Fruit fly (Drosophila melanogaster): Measurements from ENCODE around the gene Cbp20.

Cbp20 gene

DNA sequence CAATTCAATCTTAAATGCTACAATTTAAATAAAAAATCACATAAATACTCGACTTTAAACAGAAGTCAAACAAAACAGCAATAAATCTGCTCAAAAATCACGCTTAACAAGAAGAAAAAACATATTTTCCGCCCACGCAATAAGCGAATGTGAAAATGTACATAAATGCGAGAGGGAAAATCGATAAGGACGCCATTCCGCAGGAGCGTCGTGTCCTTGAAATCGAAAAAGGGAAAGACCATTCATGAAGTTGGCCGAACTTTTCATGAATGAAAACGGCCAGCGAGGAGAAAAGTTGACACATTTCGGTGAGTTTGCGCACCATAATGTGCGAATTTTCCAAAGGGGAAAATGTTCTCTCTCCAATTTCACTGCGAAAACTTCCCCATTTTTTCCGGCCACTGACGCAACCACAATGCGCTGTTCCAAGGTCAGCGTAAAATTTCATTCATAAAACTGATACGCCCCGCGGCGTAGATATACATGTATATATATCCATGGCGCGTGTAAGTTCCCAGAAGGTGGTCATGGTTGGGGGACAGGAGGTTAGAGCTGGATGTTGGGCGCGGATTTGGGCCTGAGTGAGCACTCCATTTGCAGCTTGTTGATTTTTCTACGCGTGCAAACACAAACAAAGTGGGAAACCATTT is 4.2 kb upstream of the Cbp20 start:
- TF ChIP-seq CG8478 (optimal IDR thresholded peaks at IDR 0.05) (no peak), CTCF (optimal IDR thresholded peaks at IDR 0.05) (no peak)

DNA sequence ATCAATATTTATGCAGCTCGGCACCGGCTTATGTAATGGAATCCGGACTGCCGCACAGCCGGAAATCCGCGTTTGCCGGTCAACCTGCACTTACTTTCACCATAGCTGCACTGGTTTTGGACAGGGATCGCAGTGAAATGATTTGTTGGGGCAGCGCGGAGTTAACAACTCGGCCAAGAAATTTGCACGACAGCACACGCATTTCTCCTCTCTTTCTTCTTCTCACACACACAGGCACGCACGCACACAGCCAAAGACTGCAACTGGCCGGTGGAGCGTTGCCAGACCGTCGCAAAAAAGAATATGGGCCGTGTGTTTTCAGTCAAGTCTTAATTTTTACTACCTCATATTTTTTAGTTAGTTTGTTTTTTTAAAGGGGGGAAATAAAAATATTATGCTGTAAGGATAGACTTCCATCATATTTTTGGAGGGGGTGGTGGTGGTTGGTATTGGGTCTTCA is 1.8 kb downstream of the Cbp20 start:
- no peak for TF ChIP-seq CG8478 (optimal IDR thresholded peaks at IDR 0.05)

DNA sequence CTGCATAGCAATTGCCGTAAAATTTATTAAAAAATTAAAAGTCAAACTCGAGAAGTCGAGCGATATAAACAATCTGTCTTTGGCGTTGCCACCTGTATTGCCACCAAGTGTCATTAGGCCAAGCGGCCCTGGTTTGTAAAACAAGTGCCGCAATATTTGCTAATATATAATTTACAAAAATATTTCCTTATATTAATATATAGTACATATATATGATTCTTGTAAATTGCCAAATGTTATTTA is 2.6 kb downstream of the Cbp20 start, which contains the start of the genes CG7215 and Prx5:
Gene CG7215 (minus strand): TSS at position 101 of the 243 bp plus-strand sequence.
Gene Prx5 (minus strand): TSS at position 101 of the 243 bp plus-strand sequence.
- TF ChIP-seq CG8478 (optimal IDR thresholded peaks at IDR 0.05) = no peak
- no peak for TF ChIP-seq CTCF (optimal IDR thresholded peaks at IDR 0.05)

DNA sequence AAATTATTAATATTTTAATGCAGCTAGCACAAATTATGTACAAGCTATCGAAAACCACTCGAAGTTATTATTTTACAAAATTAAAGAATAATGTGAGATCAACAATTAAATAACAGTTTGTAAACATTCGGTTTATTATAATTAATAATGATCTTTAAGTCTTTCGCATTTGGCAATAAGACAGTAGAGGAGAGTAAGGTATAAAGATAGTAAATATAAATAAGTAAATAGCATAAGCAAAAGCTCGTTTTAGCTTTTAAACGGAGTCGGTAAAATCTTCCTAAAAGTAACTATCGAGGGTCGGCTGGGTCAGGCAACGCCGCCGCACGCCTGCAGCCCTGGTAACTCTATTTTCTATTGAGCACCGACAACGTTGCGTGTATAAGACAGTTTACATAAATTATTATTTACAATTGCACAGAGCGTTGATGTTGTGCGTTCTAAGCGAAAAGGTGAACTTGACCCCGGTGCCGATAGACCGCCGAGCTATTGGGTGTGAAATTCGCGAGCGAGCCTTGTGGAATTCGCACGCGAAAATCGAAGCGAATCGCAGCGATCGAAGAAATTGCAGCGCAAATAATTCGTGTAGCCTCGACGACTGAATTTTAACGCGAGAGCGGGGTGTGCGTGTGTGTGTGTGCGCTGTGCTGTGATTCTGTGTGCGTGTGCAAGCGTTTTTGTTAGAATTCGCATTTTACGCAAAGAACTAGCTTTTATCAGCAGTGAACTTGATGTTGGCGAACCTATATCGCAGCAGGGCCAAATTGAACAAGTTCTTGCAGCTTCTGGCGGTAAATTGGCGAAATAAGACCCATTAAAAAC is 3.2 kb downstream of the Cbp20 start, which contains the start of gene wrd:
Gene wrd (plus strand): TSS at position 342 of the 822 bp plus-strand sequence.
- TF ChIP-seq CG8478 (optimal IDR thresholded peaks at IDR 0.05) = no peak
- TF ChIP-seq CTCF (optimal IDR thresholded peaks at IDR 0.05) = no peak

dm6 chr3R:18168398-18168797 is 3.9 kb downstream of the Cbp20 start:
- TF ChIP-seq CTCF (optimal IDR thresholded peaks at IDR 0.05) (peak in 1 of 2 experiments; percentile 27), CG8478 (optimal IDR thresholded peaks at IDR 0.05) (no peak)

DNA sequence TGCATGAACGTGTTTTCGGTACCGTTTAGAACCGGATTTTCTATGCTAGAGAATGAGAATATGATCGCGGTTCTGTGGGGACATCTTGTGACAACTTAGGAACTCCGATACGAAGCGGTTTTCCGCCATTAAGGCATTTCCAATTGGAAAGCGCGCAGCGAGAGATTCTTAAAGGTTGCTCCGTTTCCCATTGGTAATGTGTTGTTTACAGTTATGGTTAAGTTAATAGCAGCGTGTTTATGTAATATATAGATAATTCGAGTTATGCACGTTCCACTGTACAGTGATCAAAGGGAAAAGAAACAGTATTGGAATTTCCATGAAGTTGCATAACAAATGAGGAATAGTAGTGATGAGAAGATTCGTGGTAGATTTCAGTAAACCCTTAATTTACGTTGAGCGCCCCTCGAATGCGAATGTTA is 4.5 kb downstream of the Cbp20 start:
- TF ChIP-seq CTCF (optimal IDR thresholded peaks at IDR 0.05) (no peak), CG8478 (optimal IDR thresholded peaks at IDR 0.05) (no peak)

DNA sequence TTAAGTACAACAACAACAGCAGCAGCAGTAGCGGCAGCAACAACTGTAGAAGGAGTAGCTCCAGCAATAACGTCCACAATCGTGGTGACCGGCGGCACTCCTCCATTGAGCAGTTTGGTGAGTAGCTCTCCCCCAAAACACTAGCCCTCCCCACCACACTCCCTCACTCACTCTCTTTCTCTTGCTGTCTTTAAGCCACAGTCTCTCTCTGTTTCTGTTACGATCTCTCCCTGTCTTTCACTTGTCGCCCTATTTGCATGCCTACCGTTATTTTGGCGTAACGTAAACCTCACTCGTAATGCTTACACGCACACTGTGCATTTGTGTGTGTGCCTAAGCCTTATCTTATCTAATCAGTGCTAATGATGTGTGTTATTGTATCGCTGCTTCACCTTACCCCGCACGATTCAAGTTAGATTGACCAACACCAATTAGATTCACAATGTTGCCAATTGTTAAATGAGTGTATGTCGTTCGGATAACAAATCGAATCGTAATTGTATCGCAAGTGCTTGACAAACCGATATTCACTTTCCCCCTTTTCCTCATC is 5.6 kb downstream of the Cbp20 start:
- no peak for TF ChIP-seq CG8478 (optimal IDR thresholded peaks at IDR 0.05)
- TF ChIP-seq CTCF (optimal IDR thresholded peaks at IDR 0.05) = no peak

dm6 chr3R:18171983-18172967 is 7.8 kb downstream of the Cbp20 start:
- TF ChIP-seq CG8478 (optimal IDR thresholded peaks at IDR 0.05) (no peak), CTCF (optimal IDR thresholded peaks at IDR 0.05) (no peak)

DNA sequence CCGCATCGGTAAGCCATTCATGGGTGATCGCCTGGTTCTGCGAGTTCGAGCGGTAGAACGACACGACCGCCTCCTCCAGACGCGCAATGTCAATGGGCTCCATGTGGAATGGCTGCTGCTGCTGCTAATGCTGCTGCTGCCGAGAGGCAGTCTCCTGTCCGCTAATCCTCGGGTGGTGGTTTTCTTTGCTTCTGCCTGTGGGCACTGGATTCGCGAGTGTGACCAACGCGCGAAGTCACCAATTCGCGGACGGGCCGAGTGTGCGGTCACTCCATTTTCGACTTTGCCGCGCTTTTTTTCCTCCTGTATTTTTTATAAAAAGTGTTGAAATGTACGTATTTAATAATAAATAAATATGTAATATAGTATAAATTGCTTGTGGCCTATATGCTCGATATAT is 18.8 kb downstream of the Cbp20 start, which contains the start of gene cdm:
Gene cdm (minus strand): TSS at position 236 of the 400 bp plus-strand sequence.
- TF ChIP-seq CG8478 (optimal IDR thresholded peaks at IDR 0.05) = no peak
- TF ChIP-seq CTCF (optimal IDR thresholded peaks at IDR 0.05) = no peak

DNA sequence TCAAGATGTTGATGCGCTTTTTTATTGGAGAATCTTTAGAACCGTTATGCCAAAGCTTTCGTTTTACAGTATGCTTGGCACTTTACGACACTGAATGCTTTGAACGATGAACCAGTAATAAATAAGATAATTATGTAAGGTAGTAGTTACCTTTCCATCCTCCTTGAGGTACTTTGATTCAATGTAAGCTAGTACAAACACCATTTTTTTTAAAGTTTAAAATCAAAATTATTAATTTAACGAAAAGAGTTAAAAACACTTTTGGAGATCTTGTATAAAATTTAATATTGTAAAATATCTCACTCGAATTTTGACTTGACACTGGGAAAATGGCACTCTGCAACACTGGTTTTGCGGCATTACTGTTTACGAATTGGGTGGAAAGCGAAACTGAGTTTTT is 20.9 kb downstream of the Cbp20 start, which contains the start of the genes Arp5 and CG7208:
Gene Arp5 (plus strand): TSS at position 114 of the 400 bp plus-strand sequence.
Gene CG7208 (minus strand): TSS at position 331 of the 400 bp plus-strand sequence.
- no peak for TF ChIP-seq CG8478 (optimal IDR thresholded peaks at IDR 0.05)

DNA sequence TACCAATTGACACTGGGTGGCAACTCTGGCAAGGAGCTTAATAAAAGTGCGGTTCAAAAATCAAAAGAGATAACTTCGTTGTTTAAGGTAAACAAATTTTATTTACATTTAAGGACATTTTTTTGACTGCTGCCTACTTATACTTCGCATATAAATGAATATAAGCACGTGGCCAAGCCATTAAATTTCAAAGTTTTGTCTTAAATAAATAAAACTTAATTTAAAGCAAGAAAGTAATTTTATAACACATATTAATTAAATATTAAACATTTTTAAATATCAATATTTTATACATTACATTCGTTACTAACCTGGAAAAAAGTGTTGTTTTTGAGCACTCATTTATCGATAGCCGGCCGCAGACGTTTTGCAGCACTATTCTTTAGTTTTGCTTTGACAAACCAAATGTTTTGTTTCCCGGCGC is 24.3 kb downstream of the Cbp20 start, which contains the start of the genes CG12321 and MED17:
Gene CG12321 (minus strand): TSS at position 6 of the 424 bp plus-strand sequence.
Gene MED17 (plus strand): TSS at position 371 of the 424 bp plus-strand sequence.
- TF ChIP-seq CG8478 (optimal IDR thresholded peaks at IDR 0.05) (no peak), CTCF (optimal IDR thresholded peaks at IDR 0.05) (no peak)

DNA sequence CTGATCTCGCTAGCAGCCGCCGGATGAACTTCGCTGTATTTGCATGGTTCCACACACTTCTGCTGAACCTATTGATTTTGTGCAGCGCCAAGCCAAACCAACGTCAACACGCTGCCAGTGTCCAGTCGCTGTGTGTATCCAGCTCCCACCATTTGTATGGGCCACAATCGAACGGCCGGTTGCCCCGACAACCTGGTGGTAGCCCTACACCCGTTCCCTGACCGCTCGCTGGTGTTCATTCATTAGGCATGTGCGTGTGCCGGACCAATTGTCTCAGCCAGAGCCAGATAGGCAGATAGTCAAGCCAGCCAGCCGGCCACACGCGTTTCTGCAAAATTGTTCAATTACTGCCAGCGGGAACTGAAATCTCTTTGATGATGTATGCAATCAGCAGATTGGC is 27.4 kb downstream of the Cbp20 start, which contains the start of gene CG14313:
Gene CG14313 (minus strand): TSS at position 101 of the 400 bp plus-strand sequence.
- TF ChIP-seq CTCF (optimal IDR thresholded peaks at IDR 0.05) (no peak), CG8478 (optimal IDR thresholded peaks at IDR 0.05) (no peak)

dm6 chr3R:18195295-18195694 is 30.8 kb downstream of the Cbp20 start:
- TF ChIP-seq CG8478 (optimal IDR thresholded peaks at IDR 0.05) (no peak), CTCF (optimal IDR thresholded peaks at IDR 0.05) (no peak)

DNA sequence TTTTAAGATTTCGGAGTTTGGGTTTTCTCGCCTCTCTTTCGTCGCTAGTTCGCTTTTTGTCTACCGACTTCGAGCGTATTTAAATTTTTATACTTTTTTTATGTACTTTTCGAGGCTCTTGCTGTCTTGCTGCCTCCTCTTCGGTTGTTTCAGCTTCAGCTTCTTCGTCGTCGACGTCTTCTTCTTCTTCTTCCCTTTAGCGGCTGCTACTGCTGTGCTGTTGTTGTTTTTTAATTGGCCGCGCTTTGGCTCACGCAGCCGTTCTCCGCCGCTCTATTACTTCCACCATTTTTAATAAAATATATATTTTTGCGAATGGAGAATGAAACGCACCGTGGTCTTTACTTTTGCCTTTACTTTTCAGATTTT is 32.1 kb downstream of the Cbp20 start:
- no peak for TF ChIP-seq CG8478 (optimal IDR thresholded peaks at IDR 0.05)
- no peak for TF ChIP-seq CTCF (optimal IDR thresholded peaks at IDR 0.05)

All from S2 (cell line).